Worm (Caenorhabditis elegans) whole organism, mixed stage, embryonic: ENCODE results near the gene R10D12.6.

Source experiments
- M03D4.4 ChIP-seq: sonication (generic microtip); optimal IDR thresholded peaks from 2 replicates; lab custom pipeline; 2017; ENCODE audit warnings: mild to moderate bottlenecking, missing genetic modification characterization, missing compliant biosample characterization
- bed-3 ChIP-seq: fragments of 200-800 bp; sonication (Bioruptor generic); optimal IDR thresholded peaks from 3 replicates; lab custom pipeline; 2018; ENCODE audit warnings: mild to moderate bottlenecking, missing genetic modification characterization, moderate library complexity, missing compliant biosample characterization
- blmp-1 ChIP-seq: fragments of 150-350 bp; optimal IDR thresholded peaks from 2 replicates; lab custom pipeline; 2014; ENCODE audit warnings: missing biosample characterization, missing genetic modification characterization
- nhr-12 ChIP-seq: fragments of 150-350 bp; optimal IDR thresholded peaks from 2 replicates; lab custom pipeline; 2014; ENCODE audit warnings: missing biosample characterization, missing genetic modification characterization
- sem-2 ChIP-seq: fragments of 200-800 bp; sonication (Bioruptor generic); optimal IDR thresholded peaks from 2 replicates; lab custom pipeline; 2018; ENCODE audit warnings: mild to moderate bottlenecking, missing genetic modification characterization, missing compliant biosample characterization
- snpc-4 ChIP-seq: fragments of 150-350 bp; optimal IDR thresholded peaks from 2 replicates; lab custom pipeline; 2014; ENCODE audit warnings: missing biosample characterization, missing genetic modification characterization

DNA sequence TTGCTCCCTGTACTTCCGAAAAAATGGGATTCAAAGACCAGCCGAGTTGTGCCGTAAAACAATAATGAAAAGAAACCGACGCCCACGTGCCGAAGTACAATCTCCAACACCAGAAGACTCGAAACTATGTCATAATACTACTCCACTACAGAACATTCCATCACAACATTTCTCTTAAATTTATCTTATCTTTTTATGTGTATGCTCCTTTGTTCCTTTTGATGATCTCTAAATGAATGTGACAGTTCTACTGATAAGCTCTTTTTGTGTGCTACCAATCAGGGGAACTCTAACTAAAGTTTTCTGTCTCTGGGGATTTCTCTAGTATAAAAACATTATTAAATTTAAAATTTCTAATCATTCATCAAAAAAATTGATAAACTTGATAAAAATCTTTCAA lies 37.7 kb downstream of the R10D12.6 start:
- TF ChIP-seq nhr-12: no peak
- TF ChIP-seq sem-2: no peak
- TF ChIP-seq snpc-4 (tag; lab: Kevin White, UChicago): no peak
- no peak for TF ChIP-seq blmp-1 (tag; lab: Kevin White, UChicago)
- no peak for TF ChIP-seq bed-3 (GFP tag; lab: Kevin White, UChicago)
- TF ChIP-seq M03D4.4 (tag; lab: Kevin White, UChicago): no peak
